Worm (Caenorhabditis elegans) whole organism, mixed stage, embryonic: ENCODE measurements around the gene W02F12.2.

Source experiments
- bed-3 ChIP-seq: fragments of 200-800 bp; sonication (Bioruptor generic); optimal IDR thresholded peaks from 3 replicates; lab custom pipeline; 2018; ENCODE audit warnings: mild to moderate bottlenecking, missing genetic modification characterization, moderate library complexity, missing compliant biosample characterization
- blmp-1 ChIP-seq: fragments of 150-350 bp; optimal IDR thresholded peaks from 2 replicates; lab custom pipeline; 2014; ENCODE audit warnings: missing biosample characterization, missing genetic modification characterization
- ceh-39 ChIP-seq: fragments of 150-350 bp; optimal IDR thresholded peaks from 2 replicates; lab custom pipeline; 2014; ENCODE audit warnings: missing biosample characterization, missing genetic modification characterization
- ceh-43 ChIP-seq: fragments of 200-800 bp; sonication (Bioruptor generic); optimal IDR thresholded peaks from 2 replicates; lab custom pipeline; 2018; ENCODE audit warnings: mild to moderate bottlenecking, missing genetic modification characterization, moderate library complexity, missing compliant biosample characterization
- ceh-83 ChIP-seq: fragments of 200-800 bp; sonication (Bioruptor generic); optimal IDR thresholded peaks from 2 replicates; lab custom pipeline; 2018; ENCODE audit warnings: mild to moderate bottlenecking, missing genetic modification characterization, missing compliant biosample characterization
- ces-1 ChIP-seq: fragments of 150-350 bp; optimal IDR thresholded peaks from 2 replicates; lab custom pipeline; 2014; ENCODE audit warnings: missing biosample characterization, missing genetic modification reagents, missing genetic modification characterization
- cnd-1 ChIP-seq: fragments of 200-800 bp; sonication (Bioruptor generic); optimal IDR thresholded peaks from 2 replicates; lab custom pipeline; 2018; ENCODE audit warnings: mild to moderate bottlenecking, missing genetic modification characterization, missing compliant biosample characterization
- drap-1 ChIP-seq: fragments of 200-800 bp; sonication (Bioruptor generic); optimal IDR thresholded peaks from 3 replicates; lab custom pipeline; 2018; ENCODE audit warnings: mild to moderate bottlenecking, missing genetic modification characterization, missing compliant biosample characterization
- elt-1 ChIP-seq: sonication (generic microtip); optimal IDR thresholded peaks from 2 replicates; lab custom pipeline; 2017; ENCODE audit warnings: missing genetic modification characterization, mild to moderate bottlenecking, missing compliant biosample characterization, antibody characterized with exemption, moderate library complexity, borderline replicate concordance; ENCODE audit not compliant: insufficient read depth
- elt-3 ChIP-seq: fragments of 150-350 bp; optimal IDR thresholded peaks from 2 replicates; lab custom pipeline; 2014; ENCODE audit warnings: missing biosample characterization, missing genetic modification characterization
- flh-1 ChIP-seq: fragments of 200-800 bp; sonication (Bioruptor generic); optimal IDR thresholded peaks from 2 replicates; lab custom pipeline; 2018; ENCODE audit warnings: mild to moderate bottlenecking, missing genetic modification characterization, moderate library complexity, missing compliant biosample characterization
- ham-2 ChIP-seq: fragments of 200-800 bp; sonication (Bioruptor generic); optimal IDR thresholded peaks from 2 replicates; lab custom pipeline; 2018; ENCODE audit warnings: mild to moderate bottlenecking, missing genetic modification characterization, missing compliant biosample characterization
- hlh-1 ChIP-seq: fragments of 150-350 bp; optimal IDR thresholded peaks from 2 replicates; lab custom pipeline; 2014; ENCODE audit warnings: missing biosample characterization, missing genetic modification reagents, missing genetic modification characterization
- lin-13 ChIP-seq: fragments of 150-350 bp; optimal IDR thresholded peaks from 2 replicates; lab custom pipeline; 2014; ENCODE audit warnings: missing biosample characterization, missing genetic modification characterization
- lin-32 ChIP-seq: fragments of 200-800 bp; sonication (Bioruptor generic); optimal IDR thresholded peaks from 2 replicates; lab custom pipeline; 2018; ENCODE audit warnings: mild to moderate bottlenecking, missing genetic modification characterization, missing compliant biosample characterization
- lsy-2 ChIP-seq: fragments of 150-350 bp; optimal IDR thresholded peaks from 2 replicates; lab custom pipeline; 2014; ENCODE audit warnings: missing biosample characterization, missing genetic modification characterization
- mab-5 ChIP-seq: fragments of 150-350 bp; optimal IDR thresholded peaks from 2 replicates; lab custom pipeline; 2014; ENCODE audit warnings: missing biosample characterization, missing genetic modification characterization
- mep-1 ChIP-seq: fragments of 150-350 bp; optimal IDR thresholded peaks from 2 replicates; lab custom pipeline; 2017; ENCODE audit warnings: missing biosample characterization, missing genetic modification reagents, missing genetic modification characterization, inconsistent platforms
- mls-2 ChIP-seq: sonication (generic microtip); optimal IDR thresholded peaks from 2 replicates; lab custom pipeline; 2016; ENCODE audit warnings: mild to moderate bottlenecking, missing genetic modification characterization, moderate library complexity, missing compliant biosample characterization
- nhr-12 ChIP-seq: fragments of 150-350 bp; optimal IDR thresholded peaks from 2 replicates; lab custom pipeline; 2014; ENCODE audit warnings: missing biosample characterization, missing genetic modification characterization
- nhr-2 ChIP-seq: fragments of 150-350 bp; optimal IDR thresholded peaks from 2 replicates; lab custom pipeline; 2014; ENCODE audit warnings: missing biosample characterization, missing genetic modification characterization
- nhr-237 ChIP-seq: fragments of 150-350 bp; optimal IDR thresholded peaks from 2 replicates; lab custom pipeline; 2014; ENCODE audit warnings: missing biosample characterization, missing genetic modification characterization
- nhr-28 ChIP-seq: fragments of 150-350 bp; optimal IDR thresholded peaks from 2 replicates; lab custom pipeline; 2014; ENCODE audit warnings: missing biosample characterization, missing genetic modification characterization
- nhr-76 ChIP-seq: sonication (generic microtip); optimal IDR thresholded peaks from 2 replicates; lab custom pipeline; 2017; ENCODE audit warnings: missing biosample characterization, missing genetic modification characterization
- pha-4 ChIP-seq: fragments of 150-350 bp; optimal IDR thresholded peaks from 2 replicates; lab custom pipeline; 2018; ENCODE audit warnings: missing biosample characterization, missing genetic modification reagents, missing genetic modification characterization
- sem-2 ChIP-seq: fragments of 200-800 bp; sonication (Bioruptor generic); optimal IDR thresholded peaks from 2 replicates; lab custom pipeline; 2018; ENCODE audit warnings: mild to moderate bottlenecking, missing genetic modification characterization, missing compliant biosample characterization
- snpc-4 ChIP-seq: fragments of 150-350 bp; optimal IDR thresholded peaks from 2 replicates; lab custom pipeline; 2014; ENCODE audit warnings: missing biosample characterization, missing genetic modification characterization
- sptf-1 ChIP-seq: sonication (generic microtip); optimal IDR thresholded peaks from 2 replicates; lab custom pipeline; 2017; ENCODE audit warnings: mild to moderate bottlenecking, missing genetic modification characterization, moderate library complexity, missing compliant biosample characterization
- tbx-8 ChIP-seq: fragments of 200-800 bp; sonication (Bioruptor generic); optimal IDR thresholded peaks from 2 replicates; lab custom pipeline; 2018; ENCODE audit warnings: mild to moderate bottlenecking, missing genetic modification characterization, moderate library complexity, missing compliant biosample characterization
- unc-120 ChIP-seq: sonication (generic microtip); optimal IDR thresholded peaks from 2 replicates; lab custom pipeline; 2017; ENCODE audit warnings: missing genetic modification characterization, missing compliant biosample characterization; ENCODE audit not compliant: poor library complexity, severe bottlenecking
- unc-39 ChIP-seq: fragments of 150-350 bp; optimal IDR thresholded peaks from 2 replicates; lab custom pipeline; 2014; ENCODE audit warnings: missing biosample characterization, missing genetic modification characterization
- unc-62 ChIP-seq: fragments of 150-350 bp; optimal IDR thresholded peaks from 2 replicates; lab custom pipeline; 2014; ENCODE audit warnings: missing biosample characterization, missing genetic modification reagents, missing genetic modification characterization
- zip-8 ChIP-seq: fragments of 150-350 bp; optimal IDR thresholded peaks from 2 replicates; lab custom pipeline; 2014; ENCODE audit warnings: missing biosample characterization, missing genetic modification characterization
- ztf-11 ChIP-seq: fragments of 150-350 bp; optimal IDR thresholded peaks from 2 replicates; lab custom pipeline; 2014; ENCODE audit warnings: missing biosample characterization, missing genetic modification characterization

W02F12.2 gene

ce11 chrV:6727222-6727621 is 29.8 kb upstream of the W02F12.2 start, which contains the start of gene ZC487.1:
Gene ZC487.1, plus strand, starts transcription at chrV:6727522.
- no peak for TF ChIP-seq nhr-28
- TF ChIP-seq snpc-4 (tag; lab: Kevin White, UChicago), result no peak
- no peak for TF ChIP-seq ham-2 (GFP tag; lab: Kevin White, UChicago)
- TF ChIP-seq ceh-83 (GFP tag; lab: Kevin White, UChicago), result no peak
- no peak for TF ChIP-seq elt-1 (tag; lab: Kevin White, UChicago)
- TF ChIP-seq mab-5 (tag; lab: Kevin White, UChicago), result no peak

- TF ChIP-seq ham-2 (GFP tag; lab: Kevin White, UChicago) (no peak), ceh-83 (GFP tag; lab: Kevin White, UChicago) (no peak), mls-2 (no peak), nhr-2 (tag; lab: Kevin White, UChicago) (no peak), mep-1 (tag; lab: Kevin White, UChicago) (no peak), ces-1 (GFP tag; lab: Kevin White, UChicago) (peak; percentile 96), snpc-4 (tag; lab: Kevin White, UChicago) (no peak), mab-5 (tag; lab: Kevin White, UChicago) (no peak)
Observed at ce11 chrV:6726279-6726678, 28.8 kb upstream of the W02F12.2 start.

ce11 chrV:6722378-6722777 is 24.9 kb upstream of the W02F12.2 start, which contains the start of gene ZC487.2:
Gene ZC487.2, minus strand, starts transcription at chrV:6722478.
- no peak for TF ChIP-seq nhr-237 (tag; lab: Kevin White, UChicago)
- no peak for TF ChIP-seq lsy-2 (tag; lab: Kevin White, UChicago)

- TF ChIP-seq nhr-28 (no peak), pha-4 (no peak), lin-32 (GFP tag; lab: Kevin White, UChicago) (no peak), unc-120 (tag; lab: Kevin White, UChicago) (no peak), ztf-11 (no peak), zip-8 (tag; lab: Kevin White, UChicago) (no peak), nhr-237 (tag; lab: Kevin White, UChicago) (no peak), unc-62 (GFP tag; lab: Kevin White, UChicago) (no peak), mep-1 (tag; lab: Kevin White, UChicago) (no peak), nhr-12 (tag; lab: Kevin White, UChicago) (no peak), elt-1 (tag; lab: Kevin White, UChicago) (no peak), drap-1 (no peak), mls-2 (no peak), flh-1 (GFP tag; lab: Kevin White, UChicago) (no peak), ces-1 (GFP tag; lab: Kevin White, UChicago) (no peak), bed-3 (no peak), sem-2 (GFP tag; lab: Kevin White, UChicago) (no peak)
Observed at ce11 chrV:6718232-6718631, 20.8 kb upstream of the W02F12.2 start, which contains the start of gene srg-30. Gene srg-30, minus strand, starts transcription at chrV:6718332.

- TF ChIP-seq ces-1 (GFP tag; lab: Kevin White, UChicago) (no peak), nhr-237 (tag; lab: Kevin White, UChicago) (no peak)
Observed at ce11 chrV:6710462-6710861, 13.0 kb upstream of the W02F12.2 start, which contains the start of gene sna-1. Gene sna-1, minus strand, starts transcription at chrV:6710679.

ce11 chrV:6709050-6709683 is 11.7 kb upstream of the W02F12.2 start, which contains the start of gene dlst-1:
Gene dlst-1, minus strand, starts transcription at chrV:6709101.
- TF ChIP-seq ham-2 (GFP tag; lab: Kevin White, UChicago), result no peak
- TF ChIP-seq hlh-1, result no peak
- no peak for TF ChIP-seq lin-32 (GFP tag; lab: Kevin White, UChicago)
- TF ChIP-seq elt-1 (tag; lab: Kevin White, UChicago), result no peak
- TF ChIP-seq sptf-1 (tag; lab: Kevin White, UChicago), result peak; percentile 80
- no peak for TF ChIP-seq nhr-12 (tag; lab: Kevin White, UChicago)
- TF ChIP-seq ceh-83 (GFP tag; lab: Kevin White, UChicago), result peak; percentile 55
- TF ChIP-seq mls-2, result peak; percentile 71
- TF ChIP-seq nhr-28, result no peak
- TF ChIP-seq elt-3 (tag; lab: Kevin White, UChicago), result no peak
- TF ChIP-seq unc-62 (GFP tag; lab: Kevin White, UChicago), result no peak
- peak; percentile 44 for TF ChIP-seq mep-1 (tag; lab: Kevin White, UChicago)
- TF ChIP-seq lin-13 (tag; lab: Kevin White, UChicago), result no peak
- no peak for TF ChIP-seq unc-39
- no peak for TF ChIP-seq lsy-2 (tag; lab: Kevin White, UChicago)
- TF ChIP-seq blmp-1 (tag; lab: Kevin White, UChicago), result no peak
- peak; percentile 22 for TF ChIP-seq unc-120 (tag; lab: Kevin White, UChicago)
- TF ChIP-seq snpc-4 (tag; lab: Kevin White, UChicago), result no peak
- no peak for TF ChIP-seq nhr-76 (tag; lab: Kevin White, UChicago)
- peak; percentile 59 for TF ChIP-seq ceh-43 (GFP tag; lab: Kevin White, UChicago)
- TF ChIP-seq flh-1 (GFP tag; lab: Kevin White, UChicago), result no peak
- peak; percentile 29 for TF ChIP-seq tbx-8 (GFP tag; lab: Kevin White, UChicago)
- peak; percentile 58 for TF ChIP-seq drap-1
- TF ChIP-seq pha-4, result no peak
- TF ChIP-seq ceh-39, result no peak
- peak; percentile 7 for TF ChIP-seq cnd-1
- TF ChIP-seq ces-1 (GFP tag; lab: Kevin White, UChicago), result no peak
- TF ChIP-seq mab-5 (tag; lab: Kevin White, UChicago), result no peak
- TF ChIP-seq nhr-237 (tag; lab: Kevin White, UChicago), result no peak
- TF ChIP-seq ztf-11, result no peak
- TF ChIP-seq bed-3, result peak; percentile 13
- TF ChIP-seq zip-8 (tag; lab: Kevin White, UChicago), result no peak
